Worm (Caenorhabditis elegans): Measurements from ENCODE around the gene K03B4.9.

ce11 chrV:4676812-4677211, 4.4 kb upstream of the K03B4.9 start:
- TF ChIP-seq mdl-1 (tag; optimal IDR thresholded peaks at IDR 0.05) (no peak), arid-1 (GFP tag; conservative IDR thresholded peaks at IDR 0.05) (no peak), lir-3 (tag; optimal IDR thresholded peaks at IDR 0.05) (no peak), dmd-8 (GFP tag; IDR thresholded peaks at IDR 0.05) (no peak), fkh-10 (GFP tag; optimal IDR thresholded peaks at IDR 0.05) (no peak), nhr-76 (tag; optimal IDR thresholded peaks at IDR 0.05) (no peak), lin-39 (tag; optimal IDR thresholded peaks at IDR 0.05) (no peak), aly-2 (tag; optimal IDR thresholded peaks at IDR 0.05) (no peak), tra-1 (GFP tag; IDR thresholded peaks at IDR 0.05) (no peak), ztf-11 (tag; optimal IDR thresholded peaks at IDR 0.05) (no peak), snpc-4 (tag; optimal IDR thresholded peaks at IDR 0.05) (no peak), nhr-25 (tag; optimal IDR thresholded peaks at IDR 0.05; ENCODE audit: borderline replicate concordance, insufficient read depth) (no peak), dpl-1 (GFP tag; optimal IDR thresholded peaks at IDR 0.05) (no peak), nhr-237 (tag; optimal IDR thresholded peaks at IDR 0.05) (no peak)
